Worm (Caenorhabditis elegans) whole organism, L2 larva: ENCODE data around the gene D2062.5.

Experiments used
- ama-1 ChIP-seq: fragments of 150-350 bp; optimal IDR thresholded peaks from 2 replicates; lab custom pipeline; 2018; ENCODE audit warnings: inconsistent platforms
- elt-3 ChIP-seq: sonication (generic microtip); optimal IDR thresholded peaks from 2 replicates; lab custom pipeline; 2017; ENCODE audit warnings: missing biosample characterization, missing genetic modification characterization
- fos-1 ChIP-seq: fragments of 150-350 bp; optimal IDR thresholded peaks from 2 replicates; lab custom pipeline; 2014; ENCODE audit warnings: missing biosample characterization, missing genetic modification characterization
- lin-11 ChIP-seq: fragments of 150-350 bp; sonication (generic microtip); optimal IDR thresholded peaks from 2 replicates; lab custom pipeline; 2014; ENCODE audit warnings: missing biosample characterization, missing genetic modification characterization, inconsistent platforms, mixed read lengths
- peb-1 ChIP-seq: fragments of 150-350 bp; optimal IDR thresholded peaks from 2 replicates; lab custom pipeline; 2014; ENCODE audit warnings: missing biosample characterization, missing genetic modification characterization
- sem-4 ChIP-seq: fragments of 150-350 bp; optimal IDR thresholded peaks from 2 replicates; lab custom pipeline; 2014; ENCODE audit warnings: missing biosample characterization, missing genetic modification reagents, missing genetic modification characterization

DNA sequence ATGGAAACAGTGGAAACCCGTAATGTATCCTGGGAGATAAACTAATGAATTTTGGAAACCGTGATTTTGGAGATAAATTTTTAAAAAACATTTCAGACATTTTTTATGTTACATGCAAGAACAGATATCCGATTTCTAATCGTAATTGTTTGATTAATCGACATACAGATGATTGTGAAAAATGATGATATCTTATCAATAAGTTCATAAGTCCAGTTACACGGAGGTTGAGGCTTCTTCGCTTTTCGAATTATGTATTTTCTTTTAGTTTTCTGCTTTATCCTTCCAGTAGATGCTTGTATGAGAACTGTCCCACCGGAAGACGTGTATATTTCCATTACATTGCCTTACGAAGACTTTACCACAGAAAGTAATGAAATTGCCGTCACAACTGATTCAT, 43.0 kb downstream of the D2062.5 start, which contains the start of gene F22E5.22:
- no peak for TF ChIP-seq sem-4 (tag; lab: Kevin White, UChicago)
- no peak for TF ChIP-seq fos-1 (tag; lab: Kevin White, UChicago)
- no peak for TF ChIP-seq peb-1 (tag; lab: Kevin White, UChicago)
- no peak for TF ChIP-seq elt-3 (tag; lab: Kevin White, UChicago)
- TF ChIP-seq lin-11: no peak
- no peak for TF ChIP-seq ama-1 (lab: Kevin White, UChicago)
